Worm (Caenorhabditis elegans) whole organism, young adult: Measurements from ENCODE around the gene ccdc-47.

ENCODE experiments used
- B0035.1 ChIP-seq: sonication (generic microtip); optimal IDR thresholded peaks from 2 replicates; lab custom pipeline; 2016; ENCODE audit warnings: missing genetic modification characterization, mild to moderate bottlenecking, missing compliant biosample characterization, missing genotype, missing genetic modification reagents
- F10E7.11 ChIP-seq: sonication (generic microtip); optimal IDR thresholded peaks from 2 replicates; lab custom pipeline; 2017; ENCODE audit warnings: mild to moderate bottlenecking, missing genetic modification characterization, moderate library complexity, missing compliant biosample characterization
- F22D6.2 ChIP-seq: sonication (generic microtip); optimal IDR thresholded peaks from 2 replicates; lab custom pipeline; 2016; ENCODE audit warnings: mild to moderate bottlenecking, missing genetic modification characterization, missing compliant biosample characterization
- F39B2.1 ChIP-seq: fragments of 200-800 bp; sonication (Bioruptor generic); IDR thresholded peaks from 2 replicates; pipeline ENCODE4 v1.3.6; 2022; ENCODE audit warnings: missing genetic modification reagents, missing genetic modification characterization, missing compliant biosample characterization
- aptf-2 ChIP-seq: fragments of 200-800 bp; sonication (Bioruptor generic); conservative IDR thresholded peaks from 2 replicates; pipeline ENCODE4 v1.3.6; 2022; ENCODE audit warnings: missing genetic modification reagents, missing genetic modification characterization, missing compliant biosample characterization
- egrh-3 ChIP-seq: fragments of 200-800 bp; sonication (Bioruptor generic); IDR thresholded peaks from 2 replicates; pipeline ENCODE4 v1.3.6; 2022; ENCODE audit warnings: missing genetic modification reagents, missing genetic modification characterization, missing compliant biosample characterization
- lsl-1 ChIP-seq: fragments of 200-800 bp; sonication (Bioruptor generic); optimal IDR thresholded peaks from 2 replicates; lab custom pipeline; 2018; ENCODE audit warnings: mild to moderate bottlenecking, missing genetic modification characterization, moderate library complexity, missing compliant biosample characterization
- mel-28 ChIP-seq: sonication (generic microtip); optimal IDR thresholded peaks from 2 replicates; lab custom pipeline; 2016; ENCODE audit warnings: borderline replicate concordance, mild to moderate bottlenecking, missing genetic modification characterization, missing compliant biosample characterization
- rpc-1 ChIP-seq, 2 experiments: fragments of 150-350 bp in 1 of 2; sonication (generic microtip) in 1 of 2; optimal IDR thresholded peaks; 2 replicates each; lab custom pipeline; 2014 to 2018; ENCODE audit warnings: missing biosample characterization in 1 of 2, missing genetic modification characterization in 1 of 2, missing genetic modification reagents in 1 of 2, missing genotype in 1 of 2
- snpc-4 ChIP-seq, 5 experiments: fragments of 150-350 bp in 1 of 5; sonication (generic microtip) in 4 of 5; optimal IDR thresholded peaks; 2 replicates each; lab custom pipeline; 2014 to 2018; ENCODE audit warnings: missing genetic modification characterization in 5 of 5, missing biosample characterization in 3 of 5, antibody characterized with exemption in 2 of 5, mild to moderate bottlenecking in 2 of 5, missing compliant biosample characterization in 2 of 5, missing genotype in 2 of 5, moderate library complexity in 2 of 5, missing genetic modification reagents in 1 of 5
- tlf-1 ChIP-seq: fragments of 200-800 bp; sonication (Bioruptor generic); optimal IDR thresholded peaks from 2 replicates; lab custom pipeline; 2018; ENCODE audit warnings: mild to moderate bottlenecking, missing genetic modification characterization, missing compliant biosample characterization
- unc-62 ChIP-seq: fragments of 150-350 bp; optimal IDR thresholded peaks from 2 replicates; lab custom pipeline; 2014; ENCODE audit warnings: missing biosample characterization, missing genetic modification reagents, missing genetic modification characterization
- zfh-2 ChIP-seq: fragments of 200-800 bp; sonication (Bioruptor generic); conservative IDR thresholded peaks from 2 replicates; pipeline ENCODE4 v1.3.6; 2022; ENCODE audit warnings: missing genetic modification reagents, missing genetic modification characterization, missing compliant biosample characterization
- ztf-25 ChIP-seq: fragments of 200-800 bp; sonication (Bioruptor generic); IDR thresholded peaks from 2 replicates; pipeline ENCODE4 v1.3.6; 2022; ENCODE audit warnings: missing genetic modification reagents, missing genetic modification characterization, missing compliant biosample characterization

DNA sequence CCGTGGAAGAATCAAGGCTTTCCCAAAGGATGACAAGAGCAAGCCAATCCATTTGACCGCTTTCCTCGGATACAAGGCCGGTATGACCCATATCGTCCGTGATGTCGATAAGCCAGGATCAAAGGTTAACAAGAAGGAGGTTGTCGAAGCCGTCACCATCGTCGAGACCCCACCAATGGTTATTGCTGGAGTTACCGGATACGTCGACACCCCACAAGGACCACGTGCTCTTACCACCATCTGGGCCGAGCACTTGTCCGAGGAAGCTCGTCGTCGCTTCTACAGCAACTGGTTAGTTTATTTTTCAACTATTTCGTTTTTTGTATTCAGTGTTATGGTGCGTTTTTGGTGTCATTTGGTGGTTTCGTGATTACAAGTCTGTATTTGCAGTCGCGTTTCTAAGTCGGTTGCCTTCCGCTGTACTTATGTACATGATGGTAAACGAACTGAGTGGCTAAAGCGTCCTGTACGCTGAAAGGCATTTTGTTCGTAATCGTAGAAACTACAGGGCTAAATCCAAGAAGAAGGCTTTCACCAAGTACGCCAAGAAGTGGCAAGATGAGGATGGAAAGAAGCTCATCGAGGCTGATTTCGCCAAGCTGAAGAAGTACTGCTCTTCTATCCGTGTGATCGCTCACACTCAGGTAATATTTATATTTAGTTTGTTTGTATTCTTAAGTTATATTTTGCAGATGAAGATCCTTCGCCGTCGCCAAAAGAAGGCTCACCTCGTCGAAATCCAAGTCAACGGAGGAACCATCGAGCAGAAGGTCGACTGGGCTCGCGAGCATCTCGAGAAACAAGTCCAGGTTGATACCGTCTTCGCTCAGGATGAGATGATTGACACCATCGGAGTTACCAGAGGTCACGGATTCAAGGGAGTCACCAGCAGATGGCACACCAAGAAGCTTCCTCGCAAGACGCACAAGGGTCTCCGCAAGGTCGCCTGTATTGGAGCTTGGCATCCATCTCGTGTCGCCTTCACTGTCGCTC is 48.5 kb upstream of the ccdc-47 start:
- TF ChIP-seq F39B2.1 (GFP tag; lab: Robert Waterston, UW), result no peak
- no peak for TF ChIP-seq F10E7.11
- no peak for TF ChIP-seq aptf-2 (GFP tag; lab: Robert Waterston, UW)
- TF ChIP-seq B0035.1 (tag; lab: Kevin White, UChicago), result no peak
- no peak for TF ChIP-seq egrh-3 (GFP tag; lab: Robert Waterston, UW)
- TF ChIP-seq zfh-2 (GFP tag; lab: Robert Waterston, UW), result peak; percentile 59
- TF ChIP-seq lsl-1 (GFP tag; lab: Kevin White, UChicago), result peak; percentile 19
- TF ChIP-seq unc-62, result no peak
- no peak for TF ChIP-seq rpc-1 (optimal IDR thresholded peaks at IDR 0.05; lab: Kevin White, UChicago)
- no peak for TF ChIP-seq rpc-1 (tag; optimal IDR thresholded peaks at IDR 0.05; lab: Kevin White, UChicago)
- TF ChIP-seq mel-28 (tag; lab: Kevin White, UChicago), result no peak
- TF ChIP-seq tlf-1 (GFP tag; lab: Kevin White, UChicago), result no peak
- no peak for TF ChIP-seq snpc-4 (GFP tag; optimal IDR thresholded peaks at IDR 0.05; lab: Kevin White, UChicago)
- no peak for TF ChIP-seq snpc-4 (tag; optimal IDR thresholded peaks at IDR 0.05; lab: Kevin White, UChicago)
- no peak for TF ChIP-seq F22D6.2 (tag; lab: Kevin White, UChicago)
- no peak for TF ChIP-seq ztf-25 (GFP tag; lab: Robert Waterston, UW)
